Fruit fly (Drosophila melanogaster) whole organism, embryonic: ENCODE data around the gene CG42759.

Experiments
- ATbp ChIP-seq: fragments of 200-800 bp; sonication (Bioruptor generic); optimal IDR thresholded peaks from 2 replicates; lab custom pipeline; 2017; ENCODE audit warnings: missing biosample characterization, mild to moderate bottlenecking, missing genetic modification characterization, missing genetic modification reagents
- Abd-B ChIP-seq: fragments of 200-800 bp; sonication (Bioruptor generic); optimal IDR thresholded peaks from 2 replicates; lab custom pipeline; 2018; ENCODE audit warnings: missing biosample characterization, mild to moderate bottlenecking, missing genetic modification characterization, moderate library complexity
- BEAF-32 ChIP-seq: fragments of 200-800 bp; sonication (Bioruptor generic); optimal IDR thresholded peaks from 3 replicates; lab custom pipeline; 2017; ENCODE audit warnings: missing biosample characterization, missing genetic modification characterization, mild to moderate bottlenecking, moderate library complexity, missing genetic modification reagents
- Bteb2 ChIP-seq: fragments of 200-800 bp; sonication (Bioruptor generic); optimal IDR thresholded peaks from 2 replicates; lab custom pipeline; 2016; ENCODE audit warnings: missing biosample characterization, missing genetic modification characterization
- CG10431 ChIP-seq: fragments of 200-800 bp; sonication (Bioruptor generic); optimal IDR thresholded peaks from 3 replicates; lab custom pipeline; 2018; ENCODE audit warnings: missing biosample characterization, mild to moderate bottlenecking, missing genetic modification characterization
- CG12155 ChIP-seq: fragments of 200-800 bp; sonication (Bioruptor generic); optimal IDR thresholded peaks from 3 replicates; lab custom pipeline; 2016; ENCODE audit warnings: missing biosample characterization, missing genetic modification characterization
- CG12299 ChIP-seq: fragments of 200-800 bp; sonication (Bioruptor generic); optimal IDR thresholded peaks from 2 replicates; lab custom pipeline; 2018; ENCODE audit warnings: missing biosample characterization, mild to moderate bottlenecking, missing genetic modification characterization
- CG14441 ChIP-seq: fragments of 200-800 bp; sonication (Bioruptor generic); IDR thresholded peaks from 2 replicates; pipeline ENCODE4 v1.3.6; 2022; ENCODE audit warnings: missing biosample characterization, missing genetic modification characterization
- CG17385 ChIP-seq: fragments of 200-800 bp; sonication (Bioruptor generic); optimal IDR thresholded peaks from 3 replicates; lab custom pipeline; 2018; ENCODE audit warnings: missing biosample characterization, mild to moderate bottlenecking, missing genetic modification characterization
- CG17568 ChIP-seq: fragments of 200-800 bp; sonication (Bioruptor generic); optimal IDR thresholded peaks from 2 replicates; lab custom pipeline; 2018; ENCODE audit warnings: missing biosample characterization, mild to moderate bottlenecking, missing genetic modification characterization, moderate library complexity
- CG2199 ChIP-seq: fragments of 200-800 bp; sonication (Bioruptor generic); IDR thresholded peaks from 3 replicates; pipeline ENCODE4 v1.3.6; 2022; ENCODE audit warnings: missing biosample characterization, missing genetic modification characterization
- CG2202 ChIP-seq: fragments of 200-800 bp; sonication (Bioruptor generic); optimal IDR thresholded peaks from 2 replicates; lab custom pipeline; 2018; ENCODE audit warnings: missing biosample characterization, mild to moderate bottlenecking, missing genetic modification characterization
- CG3281 ChIP-seq: fragments of 200-800 bp; sonication (Bioruptor generic); optimal IDR thresholded peaks from 3 replicates; lab custom pipeline; 2017; ENCODE audit warnings: missing biosample characterization, mild to moderate bottlenecking, missing genetic modification characterization
- CG4854 ChIP-seq: fragments of 200-800 bp; sonication (Bioruptor generic); optimal IDR thresholded peaks from 2 replicates; lab custom pipeline; 2016; ENCODE audit warnings: missing biosample characterization, missing genetic modification characterization, inconsistent platforms
- CG6689 ChIP-seq: fragments of 200-800 bp; sonication (Bioruptor generic); IDR thresholded peaks from 2 replicates; pipeline ENCODE4 v1.3.6; 2022; ENCODE audit warnings: missing biosample characterization, missing genetic modification characterization
- CG7987 ChIP-seq: fragments of 200-800 bp; sonication (Bioruptor generic); optimal IDR thresholded peaks from 2 replicates; lab custom pipeline; 2018; ENCODE audit warnings: missing biosample characterization, mild to moderate bottlenecking, missing genetic modification characterization, moderate library complexity
- CG8478 ChIP-seq: fragments of >200 bp; optimal IDR thresholded peaks from 2 replicates; lab custom pipeline; 2018
- CTCF ChIP-seq: fragments of 200-800 bp; sonication (Bioruptor generic); optimal IDR thresholded peaks from 2 replicates; lab custom pipeline; 2017; ENCODE audit warnings: missing biosample characterization, mild to moderate bottlenecking, missing genetic modification characterization, moderate library complexity
- CkIIα-i1 ChIP-seq: fragments of 200-800 bp; sonication (Bioruptor generic); IDR thresholded peaks from 2 replicates; pipeline ENCODE4 v1.3.6; 2022; ENCODE audit warnings: missing biosample characterization, missing genetic modification characterization
- Dip2 ChIP-seq: fragments of 200-800 bp; sonication (Bioruptor generic); IDR thresholded peaks from 2 replicates; pipeline ENCODE4 v1.3.6; 2022; ENCODE audit warnings: missing biosample characterization, missing genetic modification characterization
- Nf-YB ChIP-seq: fragments of 200-800 bp; sonication (Bioruptor generic); optimal IDR thresholded peaks from 3 replicates; lab custom pipeline; 2019; ENCODE audit warnings: missing biosample characterization, mild to moderate bottlenecking, missing genetic modification characterization, moderate library complexity
- Opbp ChIP-seq: fragments of 200-800 bp; sonication (Bioruptor generic); IDR thresholded peaks from 3 replicates; pipeline ENCODE4 v1.3.6; 2022; ENCODE audit warnings: missing biosample characterization, missing genetic modification characterization; ENCODE audit not compliant: partially characterized antibody
- Tbp ChIP-seq: fragments of >200 bp; optimal IDR thresholded peaks from 2 replicates; lab custom pipeline; 2018; ENCODE audit warnings: missing biosample characterization, missing genetic modification characterization
- YL-1 ChIP-seq: fragments of 200-800 bp; sonication (Bioruptor generic); optimal IDR thresholded peaks from 3 replicates; lab custom pipeline; 2017; ENCODE audit warnings: missing biosample characterization, mild to moderate bottlenecking, missing genetic modification characterization
- ara ChIP-seq: fragments of 200-800 bp; sonication (Bioruptor generic); IDR thresholded peaks from 2 replicates; pipeline ENCODE4 v1.3.6; 2022; ENCODE audit warnings: missing biosample characterization, missing genetic modification characterization
- chm ChIP-seq: fragments of 200-800 bp; sonication (Bioruptor generic); IDR thresholded peaks from 2 replicates; pipeline ENCODE4 v1.3.6; 2022; ENCODE audit warnings: missing biosample characterization, missing genetic modification characterization
- cwo ChIP-seq: fragments of 200-800 bp; sonication (Bioruptor generic); optimal IDR thresholded peaks from 3 replicates; lab custom pipeline; 2017; ENCODE audit warnings: missing biosample characterization, missing genetic modification characterization, mild to moderate bottlenecking, moderate library complexity, missing genetic modification reagents
- dan ChIP-seq: fragments of 200-800 bp; sonication (Bioruptor generic); IDR thresholded peaks from 2 replicates; pipeline ENCODE4 v1.3.6; 2022; ENCODE audit warnings: missing biosample characterization, missing genetic modification characterization
- dati ChIP-seq: fragments of 200-800 bp; sonication (Bioruptor generic); IDR thresholded peaks from 2 replicates; pipeline ENCODE4 v1.3.6; 2022; ENCODE audit warnings: missing biosample characterization, missing genetic modification characterization
- ems ChIP-seq: fragments of 200-800 bp; sonication (Bioruptor generic); optimal IDR thresholded peaks from 3 replicates; lab custom pipeline; 2016; ENCODE audit warnings: missing biosample characterization, missing genetic modification characterization
- ham ChIP-seq: fragments of 200-800 bp; sonication (Bioruptor generic); IDR thresholded peaks from 2 replicates; pipeline ENCODE4 v1.3.6; 2022; ENCODE audit warnings: missing biosample characterization, missing genetic modification characterization
- inv ChIP-seq: fragments of 200-800 bp; sonication (Bioruptor generic); IDR thresholded peaks from 2 replicates; pipeline ENCODE4 v1.3.6; 2022; ENCODE audit warnings: missing biosample characterization, missing genetic modification characterization; ENCODE audit not compliant: partially characterized antibody
- mam ChIP-seq: fragments of 200-800 bp; sonication (Bioruptor generic); optimal IDR thresholded peaks from 3 replicates; lab custom pipeline; 2016; ENCODE audit warnings: missing biosample characterization, missing genetic modification characterization
- p53 ChIP-seq: fragments of 200-800 bp; sonication (Bioruptor generic); optimal IDR thresholded peaks from 2 replicates; lab custom pipeline; 2016; ENCODE audit warnings: missing biosample characterization, missing genetic modification characterization
- pan ChIP-seq, 4 experiments: fragments of >200 bp in 3 of 4; fragments of 200-800 bp in 1 of 4; sonication (Bioruptor generic) in 1 of 4; optimal IDR thresholded peaks in 3 of 4; IDR thresholded peaks in 1 of 4; 2 replicates each; pipeline versions ENCODE4 v1.3.6 to Lab custom; 2017 to 2022; ENCODE audit warnings: missing biosample characterization in 2 of 4, missing genetic modification characterization in 2 of 4, mixed read lengths in 1 of 4
- pfk ChIP-seq: fragments of 200-800 bp; sonication (Bioruptor generic); optimal IDR thresholded peaks from 2 replicates; lab custom pipeline; 2018; ENCODE audit warnings: missing biosample characterization, mild to moderate bottlenecking, missing genetic modification characterization, moderate library complexity
- prd ChIP-seq, 3 experiments: fragments of >200 bp in 2 of 3; fragments of 200-800 bp in 1 of 3; sonication (Bioruptor generic) in 1 of 3; optimal IDR thresholded peaks in 2 of 3; IDR thresholded peaks in 1 of 3; 2 replicates in 2 of 3; 3 replicates in 1 of 3; pipeline versions ENCODE4 v1.3.6 to Lab custom; 2017 to 2022; ENCODE audit warnings: missing biosample characterization in 1 of 3, missing genetic modification characterization in 1 of 3
- pros ChIP-seq: fragments of 200-800 bp; sonication (Bioruptor generic); optimal IDR thresholded peaks from 3 replicates; lab custom pipeline; 2019; ENCODE audit warnings: missing biosample characterization, mild to moderate bottlenecking, missing genetic modification characterization, moderate library complexity
- ranshi ChIP-seq: fragments of 200-800 bp; sonication (Bioruptor generic); IDR thresholded peaks from 2 replicates; pipeline ENCODE4 v1.3.6; 2022; ENCODE audit warnings: missing biosample characterization, missing genetic modification characterization
- run ChIP-seq: fragments of 200-800 bp; sonication (Bioruptor generic); optimal IDR thresholded peaks from 3 replicates; lab custom pipeline; 2018; ENCODE audit warnings: missing biosample characterization, mild to moderate bottlenecking, missing genetic modification characterization
- sna ChIP-seq: fragments of 200-800 bp; sonication (Bioruptor generic); IDR thresholded peaks from 2 replicates; pipeline ENCODE4 v1.3.6; 2022; ENCODE audit warnings: missing biosample characterization, missing genetic modification characterization; ENCODE audit not compliant: partially characterized antibody
- ssp ChIP-seq: fragments of 200-800 bp; sonication (Bioruptor generic); IDR thresholded peaks from 2 replicates; pipeline ENCODE4 v1.3.6; 2022; ENCODE audit warnings: missing biosample characterization, missing genetic modification characterization
- trem ChIP-seq: fragments of 200-800 bp; optimal IDR thresholded peaks from 3 replicates; lab custom pipeline; 2019; ENCODE audit warnings: missing biosample characterization, mild to moderate bottlenecking, missing genetic modification characterization, moderate library complexity
- ttk ChIP-seq: fragments of 200-800 bp; sonication (Bioruptor generic); IDR thresholded peaks from 2 replicates; pipeline ENCODE4 v2.1.2; 2022; ENCODE audit warnings: missing biosample characterization, missing genetic modification characterization
- twi ChIP-seq: fragments of 200-800 bp; optimal IDR thresholded peaks from 2 replicates; lab custom pipeline; 2019; ENCODE audit warnings: missing biosample characterization, mild to moderate bottlenecking, missing genetic modification characterization, moderate library complexity
- vfl ChIP-seq: fragments of 200-800 bp; sonication (Bioruptor generic); optimal IDR thresholded peaks from 2 replicates; lab custom pipeline; 2016; ENCODE audit warnings: missing biosample characterization, missing genetic modification characterization

CG42759 gene

DNA sequence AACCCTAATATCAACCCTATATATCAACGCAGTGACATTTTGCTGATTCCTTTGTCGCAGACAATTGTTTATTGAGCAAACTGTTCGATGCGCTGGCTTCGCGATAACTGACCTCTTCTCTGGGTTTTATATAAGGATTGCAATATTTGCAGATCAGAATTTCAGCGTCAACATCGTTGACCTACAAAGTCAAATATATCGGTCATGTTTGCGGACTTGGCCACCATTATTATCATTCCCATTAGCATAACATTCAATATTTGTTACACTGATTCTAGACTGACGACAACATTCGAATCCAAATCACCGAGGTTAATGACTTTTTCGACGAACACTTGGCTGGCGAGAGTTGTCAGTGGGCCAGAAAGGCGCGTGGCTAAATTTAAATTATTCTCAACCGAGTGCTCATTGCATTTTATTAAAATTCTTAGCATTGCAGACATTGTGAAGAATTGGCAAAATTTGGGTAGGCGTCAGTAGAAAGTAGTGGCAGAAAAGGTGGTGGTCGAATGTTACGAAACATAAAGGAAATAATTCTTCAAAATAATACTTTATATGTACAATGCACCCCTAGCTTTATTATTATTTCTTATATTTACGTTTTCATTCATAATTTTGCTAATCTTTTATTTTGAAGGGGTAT lies 26.4 kb downstream of the CG42759 start (continued):
- no peak for TF ChIP-seq CG12155 (GFP tag; lab: Kevin White, UChicago)
- no peak for TF ChIP-seq CG14441
- TF ChIP-seq CG3281 (GFP tag; lab: Kevin White, UChicago), result no peak
- no peak for TF ChIP-seq CG17568 (GFP tag; lab: Kevin White, UChicago)

DNA sequence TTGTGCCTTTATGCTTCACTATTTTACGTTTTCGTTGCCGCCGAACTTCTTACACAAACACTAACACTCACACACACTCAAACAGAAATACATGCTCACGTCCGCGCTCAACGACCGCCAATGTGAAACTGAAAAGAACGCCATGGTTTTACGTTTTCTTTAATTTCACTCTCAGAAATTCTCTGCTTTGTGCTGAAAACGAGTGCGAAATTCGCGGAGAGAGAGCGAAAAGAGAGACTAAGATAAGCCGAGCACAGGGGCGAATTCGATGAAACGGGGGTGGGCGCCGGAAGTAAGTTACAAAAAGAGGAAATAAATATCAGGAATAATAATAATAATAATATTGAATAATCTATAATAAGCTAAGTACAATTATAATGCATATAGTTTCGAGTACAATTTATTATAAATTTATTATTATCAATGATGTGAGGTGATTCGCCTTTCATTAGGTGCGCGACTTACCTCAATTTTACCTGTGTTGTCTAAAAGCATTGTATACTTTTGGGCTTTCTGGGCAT lies 27.5 kb downstream of the CG42759 start, which contains the start of gene Best1:
Gene Best1 (minus strand): TSS at position 132 of the 521 bp plus-strand sequence.
- TF ChIP-seq CG10431, result peak; percentile 77
- TF ChIP-seq dati (GFP tag; lab: Robert Waterston, UW), result no peak
- peak; percentile 61 for TF ChIP-seq mam
- TF ChIP-seq CG17568 (GFP tag; lab: Kevin White, UChicago), result peak; percentile 88
- peak; percentile 87 for TF ChIP-seq Opbp (GFP tag; lab: Robert Waterston, UW)
- peak; percentile 41; the same call in 1 of the 2 replicates for TF ChIP-seq dan (GFP tag; lab: Robert Waterston, UW)
- peak; percentile 89 for TF ChIP-seq ttk (GFP tag; lab: Robert Waterston, UW)
- peak; percentile 90 for TF ChIP-seq chm
- peak; percentile 92 for TF ChIP-seq ATbp (GFP tag; lab: Kevin White, UChicago)
- TF ChIP-seq ssp (GFP tag; lab: Robert Waterston, UW), result peak; percentile 77
- peak; percentile 81 for TF ChIP-seq run (tag; lab: Kevin White, UChicago)
- peak; percentile 79 for TF ChIP-seq CG2202
- TF ChIP-seq vfl (GFP tag; lab: Kevin White, UChicago), result peak; percentile 76
- TF ChIP-seq CG14441, result peak; percentile 87
- TF ChIP-seq Bteb2 (GFP tag; lab: Kevin White, UChicago), result peak; percentile 41
- no peak for TF ChIP-seq p53 (GFP tag; lab: Kevin White, UChicago)
- peak; percentile 93 for TF ChIP-seq pros
- TF ChIP-seq CG7987 (GFP tag; lab: Kevin White, UChicago), result peak; percentile 77
- peak; percentile 46 for TF ChIP-seq pfk (GFP tag; lab: Kevin White, UChicago)
- TF ChIP-seq ham, result no peak
- TF ChIP-seq CkIIα-i1, result peak; percentile 55; the same call in 1 of the 2 replicates
- no peak for TF ChIP-seq sna
- no peak for TF ChIP-seq BEAF-32 (GFP tag; lab: Kevin White, UChicago)
- TF ChIP-seq pan (optimal IDR thresholded peaks at IDR 0.05; lab: Kevin White, UChicago), result no peak
- TF ChIP-seq pan (GFP tag; optimal IDR thresholded peaks at IDR 0.05 in 1 of 2, IDR thresholded peaks at IDR 0.05 in 1 of 2), result peak in 1 of 2 experiments; percentile 92
- 0 out of 2 replicates have a peak, but pooled peaks have one; percentile 29 for TF ChIP-seq Dip2
- TF ChIP-seq CG17385 (GFP tag; lab: Kevin White, UChicago), result peak; percentile 85
- TF ChIP-seq CG8478 (lab: Kevin White, UChicago), result no peak
- TF ChIP-seq ara, result peak; percentile 89
- no peak for TF ChIP-seq Tbp
- peak; percentile 50 for TF ChIP-seq ems (GFP tag; lab: Kevin White, UChicago)
- peak; percentile 85 for TF ChIP-seq trem (tag; lab: Kevin White, UChicago)
- TF ChIP-seq ranshi, result peak; percentile 94
- TF ChIP-seq twi (tag; lab: Kevin White, UChicago), result peak; percentile 76
- no peak for TF ChIP-seq prd (optimal IDR thresholded peaks at IDR 0.05; lab: Kevin White, UChicago)
- TF ChIP-seq prd (GFP tag; IDR thresholded peaks at IDR 0.05; lab: Robert Waterston, UW), result peak; percentile 95
- peak; percentile 56 for TF ChIP-seq YL-1 (GFP tag; lab: Kevin White, UChicago)
- peak; percentile 75 for TF ChIP-seq Nf-YB (GFP tag; lab: Kevin White, UChicago)
- TF ChIP-seq inv (GFP tag; lab: Robert Waterston, UW), result peak; percentile 72
- TF ChIP-seq cwo (GFP tag; lab: Kevin White, UChicago), result peak; percentile 89
- peak; percentile 65 for TF ChIP-seq CG4854 (GFP tag; lab: Kevin White, UChicago)
- TF ChIP-seq CG2199 (GFP tag; lab: Robert Waterston, UW), result peak; percentile 92; the same call in 2 of the 3 replicates
- TF ChIP-seq CG6689 (GFP tag; lab: Robert Waterston, UW), result peak; percentile 92
- TF ChIP-seq CTCF (GFP tag; lab: Kevin White, UChicago), result peak; percentile 56
- TF ChIP-seq Abd-B (GFP tag; lab: Kevin White, UChicago), result peak; percentile 87
- peak; percentile 86 for TF ChIP-seq CG12299 (tag; lab: Kevin White, UChicago)
